Worm (Caenorhabditis elegans): Measurements from ENCODE around the gene prdx-3.

Gene prdx-3

ce11 chrIII:4412108-4413009, 5.1 kb downstream of the prdx-3 start (continued):
- TF ChIP-seq egl-27 (tag; optimal IDR thresholded peaks at IDR 0.05) (no peak), R02D3.7 (tag; optimal IDR thresholded peaks at IDR 0.05) (peak; percentile 46), aly-2 (tag; optimal IDR thresholded peaks at IDR 0.05) (no peak), nhr-6 (tag; optimal IDR thresholded peaks at IDR 0.05) (no peak), mdl-1 (tag; optimal IDR thresholded peaks at IDR 0.05) (peak; percentile 13 to 19), nhr-11 (tag; optimal IDR thresholded peaks at IDR 0.05) (no peak), lin-13 (GFP tag; optimal IDR thresholded peaks at IDR 0.05) (no peak), lim-7 (GFP tag; IDR thresholded peaks at IDR 0.05) (no peak), unc-62 (GFP tag; optimal IDR thresholded peaks at IDR 0.05 in 1 of 2) (no peak), unc-62 (tag; optimal IDR thresholded peaks at IDR 0.05) (no peak), gei-8 (GFP tag; optimal IDR thresholded peaks at IDR 0.05) (no peak), nhr-48 (tag; optimal IDR thresholded peaks at IDR 0.05) (peak; percentile 93), zfp-2 (tag; optimal IDR thresholded peaks at IDR 0.05) (no peak), F44E2.7 (GFP tag; IDR thresholded peaks at IDR 0.05) (no peak), nhr-111 (GFP tag; optimal IDR thresholded peaks at IDR 0.05) (no peak), ZK546.5 (tag; optimal IDR thresholded peaks at IDR 0.05) (no peak), ZK337.2 (GFP tag; IDR thresholded peaks at IDR 0.05) (no peak), zip-2 (tag; optimal IDR thresholded peaks at IDR 0.05) (no peak), zag-1 (tag; optimal IDR thresholded peaks at IDR 0.05) (no peak), set-16 (GFP tag; IDR thresholded peaks at IDR 0.05) (no peak), daf-12 (tag; optimal IDR thresholded peaks at IDR 0.05) (no peak), dmd-8 (GFP tag; IDR thresholded peaks at IDR 0.05) (no peak), mxl-3 (GFP tag; optimal IDR thresholded peaks at IDR 0.05) (no peak), ama-1 (optimal IDR thresholded peaks at IDR 0.05) (no peak), F26F4.8 (GFP tag; conservative IDR thresholded peaks at IDR 0.05) (no peak), nhr-10 (tag; optimal IDR thresholded peaks at IDR 0.05) (no peak), pqm-1 (tag; optimal IDR thresholded peaks at IDR 0.05) (no peak), attf-4 (tag; optimal IDR thresholded peaks at IDR 0.05) (no peak), dpl-1 (GFP tag; optimal IDR thresholded peaks at IDR 0.05) (no peak), ceh-44 (GFP tag; IDR thresholded peaks at IDR 0.05) (no peak), duxl-1 (tag; optimal IDR thresholded peaks at IDR 0.05; ENCODE audit: poor library complexity) (no peak), nhr-41 (GFP tag; IDR thresholded peaks at IDR 0.05) (no peak), lir-3 (tag; optimal IDR thresholded peaks at IDR 0.05) (no peak), ztf-11 (tag; optimal IDR thresholded peaks at IDR 0.05) (no peak), ceh-32 (tag; optimal IDR thresholded peaks at IDR 0.05; ENCODE audit: poor library complexity) (no peak), pha-4 (GFP tag; IDR thresholded peaks at IDR 0.05) (no peak), pha-4 (tag; optimal IDR thresholded peaks at IDR 0.05) (no peak), mes-2 (tag; optimal IDR thresholded peaks at IDR 0.05; ENCODE audit: poor library complexity, severe bottlenecking) (no peak), saeg-2 (GFP tag; IDR thresholded peaks at IDR 0.05) (no peak), F37D6.2 (tag; optimal IDR thresholded peaks at IDR 0.05) (no peak), lin-39 (tag; optimal IDR thresholded peaks at IDR 0.05) (no peak), nhr-102 (tag; optimal IDR thresholded peaks at IDR 0.05) (no peak), lin-1 (GFP tag; IDR thresholded peaks at IDR 0.05) (no peak), rbr-2 (tag; optimal IDR thresholded peaks at IDR 0.05) (no peak), nhr-77 (tag; optimal IDR thresholded peaks at IDR 0.05) (peak; percentile 51), spr-3 (GFP tag; optimal IDR thresholded peaks at IDR 0.05) (no peak), hmg-1.1 (GFP tag; IDR thresholded peaks at IDR 0.05) (0 out of 2 replicates have a peak, but pooled peaks have one; percentile 13), ces-1 (GFP tag; optimal IDR thresholded peaks at IDR 0.05) (no peak), ztf-7 (tag; optimal IDR thresholded peaks at IDR 0.05) (no peak), nhr-28 (tag; optimal IDR thresholded peaks at IDR 0.05) (peak; percentile 46), nhr-42 (GFP tag; IDR thresholded peaks at IDR 0.05) (no peak)

Measured in whole organism, L4 larva.